Worm (Caenorhabditis elegans) whole organism, L3 larva: ENCODE data around the gene rsd-2.

Source experiments
- ceh-82 ChIP-seq: fragments of 150-350 bp; optimal IDR thresholded peaks from 2 replicates; lab custom pipeline; 2014; ENCODE audit warnings: missing biosample characterization, missing genetic modification characterization
- elt-2 ChIP-seq: sonication (generic microtip); optimal IDR thresholded peaks from 2 replicates; lab custom pipeline; 2016; ENCODE audit warnings: missing genetic modification reagents, mild to moderate bottlenecking, missing genetic modification characterization, missing compliant biosample characterization
- fkh-10 ChIP-seq: sonication (generic microtip); optimal IDR thresholded peaks from 2 replicates; lab custom pipeline; 2017; ENCODE audit warnings: missing biosample characterization, missing genetic modification reagents, missing genetic modification characterization
- nfya-1 ChIP-seq: sonication (generic microtip); optimal IDR thresholded peaks from 2 replicates; lab custom pipeline; 2017; ENCODE audit warnings: missing genetic modification characterization, mild to moderate bottlenecking, missing compliant biosample characterization, antibody characterized with exemption, moderate library complexity; ENCODE audit not compliant: insufficient read depth
- nhr-12 ChIP-seq: fragments of 150-350 bp; optimal IDR thresholded peaks from 2 replicates; lab custom pipeline; 2014; ENCODE audit warnings: missing biosample characterization, missing genetic modification characterization
- pha-4 ChIP-seq: fragments of 150-350 bp; optimal IDR thresholded peaks from 2 replicates; lab custom pipeline; 2014; ENCODE audit warnings: missing biosample characterization, missing genetic modification reagents, missing genetic modification characterization
- skn-1 ChIP-seq: fragments of 150-350 bp; optimal IDR thresholded peaks from 2 replicates; lab custom pipeline; 2014; ENCODE audit warnings: missing biosample characterization, missing genetic modification characterization
- snpc-4 ChIP-seq: fragments of 150-350 bp; optimal IDR thresholded peaks from 2 replicates; lab custom pipeline; 2014; ENCODE audit warnings: missing biosample characterization, missing genetic modification characterization
- ztf-4 ChIP-seq: fragments of 150-350 bp; optimal IDR thresholded peaks from 2 replicates; lab custom pipeline; 2014; ENCODE audit warnings: missing biosample characterization, missing genetic modification characterization

- TF ChIP-seq snpc-4 (tag; lab: Kevin White, UChicago) (no peak), nfya-1 (no peak), nhr-12 (tag; lab: Kevin White, UChicago) (no peak), pha-4 (tag; lab: Kevin White, UChicago) (no peak), elt-2 (tag; lab: Kevin White, UChicago) (no peak), ceh-82 (no peak), ztf-4 (tag; lab: Kevin White, UChicago) (no peak), fkh-10 (GFP tag; lab: Kevin White, UChicago) (no peak), skn-1 (tag; lab: Kevin White, UChicago) (no peak)
Measured at ce11 chrIV:13549350-13549749, 9.3 kb upstream of the rsd-2 start.
